Worm (Caenorhabditis elegans) whole organism, midembryonic: Measurements from ENCODE around the gene zzz-1.

Source experiments
- T22C8.4 ChIP-seq: fragments of 200-800 bp; sonication (Bioruptor generic); IDR thresholded peaks from 2 replicates; pipeline ENCODE4 v1.3.6; 2022; ENCODE audit warnings: missing genetic modification characterization, missing compliant biosample characterization
- cog-1 ChIP-seq: sonication (generic microtip); optimal IDR thresholded peaks from 2 replicates; lab custom pipeline; 2016; ENCODE audit warnings: missing genetic modification characterization, missing compliant biosample characterization
- flt-1 ChIP-seq: fragments of 200-800 bp; sonication (Bioruptor generic); IDR thresholded peaks from 2 replicates; pipeline ENCODE4 v1.3.6; 2022; ENCODE audit warnings: missing genetic modification characterization, missing compliant biosample characterization
- klf-2 ChIP-seq: fragments of 200-800 bp; sonication (Bioruptor generic); conservative IDR thresholded peaks from 2 replicates; pipeline ENCODE4 v1.3.6; 2022; ENCODE audit warnings: missing genetic modification reagents, missing genetic modification characterization, missing compliant biosample characterization
- med-1 ChIP-seq: sonication (generic microtip); optimal IDR thresholded peaks from 2 replicates; lab custom pipeline; 2017; ENCODE audit warnings: missing genetic modification characterization, mild to moderate bottlenecking, missing compliant biosample characterization, antibody characterized with exemption, missing genetic modification reagents; ENCODE audit not compliant: insufficient read depth
- ref-1 ChIP-seq: fragments of 200-800 bp; sonication (Bioruptor generic); conservative IDR thresholded peaks from 2 replicates; pipeline ENCODE4 v1.3.6; 2022; ENCODE audit warnings: missing genetic modification reagents, missing genetic modification characterization, missing compliant biosample characterization
- tab-1 ChIP-seq: fragments of 200-800 bp; sonication (Bioruptor generic); IDR thresholded peaks from 2 replicates; pipeline ENCODE4 v1.3.6; 2022; ENCODE audit warnings: missing genetic modification characterization, missing compliant biosample characterization
- ztf-23 ChIP-seq: fragments of 200-800 bp; sonication (Bioruptor generic); IDR thresholded peaks from 2 replicates; pipeline ENCODE4 v1.3.6; 2022; ENCODE audit warnings: missing genetic modification reagents, missing genetic modification characterization, missing compliant biosample characterization
- ztf-29 ChIP-seq: fragments of 200-800 bp; sonication (Bioruptor generic); IDR thresholded peaks from 2 replicates; pipeline ENCODE4 v1.3.6; 2022; ENCODE audit warnings: missing genetic modification reagents, missing genetic modification characterization, missing compliant biosample characterization

zzz-1 gene

ce11 chrV:10883478-10883877 lies 25.5 kb downstream of the zzz-1 start, which contains the start of gene F32D8.2:
Gene F32D8.2, plus strand, starts transcription at chrV:10883778.
- TF ChIP-seq ref-1 (GFP tag; lab: Robert Waterston, UW) (no peak), med-1 (GFP tag; lab: Kevin White, UChicago) (no peak), T22C8.4 (GFP tag; lab: Robert Waterston, UW) (no peak), cog-1 (tag; lab: Kevin White, UChicago) (no peak), ztf-29 (GFP tag; lab: Robert Waterston, UW) (no peak), klf-2 (no peak), flt-1 (GFP tag; lab: Robert Waterston, UW) (no peak), tab-1 (no peak), ztf-23 (GFP tag; lab: Robert Waterston, UW) (no peak)

ce11 chrV:10880138-10880882 lies 28.7 kb downstream of the zzz-1 start, which contains the start of gene F32D8.1:
Gene F32D8.1, plus strand, starts transcription at chrV:10880832.
- TF ChIP-seq cog-1 (tag; lab: Kevin White, UChicago) (no peak), tab-1 (no peak), klf-2 (no peak), med-1 (GFP tag; lab: Kevin White, UChicago) (no peak), flt-1 (GFP tag; lab: Robert Waterston, UW) (no peak), T22C8.4 (GFP tag; lab: Robert Waterston, UW) (no peak), ref-1 (GFP tag; lab: Robert Waterston, UW) (no peak), ztf-29 (GFP tag; lab: Robert Waterston, UW) (no peak), ztf-23 (GFP tag; lab: Robert Waterston, UW) (no peak)

ce11 chrV:10877808-10878600 lies 31.0 kb downstream of the zzz-1 start:
- no peak for TF ChIP-seq med-1 (GFP tag; lab: Kevin White, UChicago)
- no peak for TF ChIP-seq ztf-23 (GFP tag; lab: Robert Waterston, UW)
- no peak for TF ChIP-seq ztf-29 (GFP tag; lab: Robert Waterston, UW)
- no peak for TF ChIP-seq cog-1 (tag; lab: Kevin White, UChicago)
- no peak for TF ChIP-seq ref-1 (GFP tag; lab: Robert Waterston, UW)
- TF ChIP-seq T22C8.4 (GFP tag; lab: Robert Waterston, UW) = no peak
- no peak for TF ChIP-seq klf-2
- TF ChIP-seq flt-1 (GFP tag; lab: Robert Waterston, UW) = no peak
- TF ChIP-seq tab-1 = no peak

- TF ChIP-seq med-1 (GFP tag; lab: Kevin White, UChicago) (no peak), ztf-23 (GFP tag; lab: Robert Waterston, UW) (no peak), flt-1 (GFP tag; lab: Robert Waterston, UW) (no peak), ztf-29 (GFP tag; lab: Robert Waterston, UW) (no peak), cog-1 (tag; lab: Kevin White, UChicago) (no peak), tab-1 (no peak), T22C8.4 (GFP tag; lab: Robert Waterston, UW) (no peak)
These were observed 32.5 kb downstream of the zzz-1 start for ce11 chrV:10876512-10876911.

ce11 chrV:10874938-10875599 lies 33.9 kb downstream of the zzz-1 start:
- TF ChIP-seq cog-1 (tag; lab: Kevin White, UChicago) = no peak
- no peak for TF ChIP-seq med-1 (GFP tag; lab: Kevin White, UChicago)
- TF ChIP-seq T22C8.4 (GFP tag; lab: Robert Waterston, UW) = no peak
- no peak for TF ChIP-seq ztf-23 (GFP tag; lab: Robert Waterston, UW)
- no peak for TF ChIP-seq klf-2
- TF ChIP-seq ref-1 (GFP tag; lab: Robert Waterston, UW) = no peak
- TF ChIP-seq flt-1 (GFP tag; lab: Robert Waterston, UW) = no peak
- no peak for TF ChIP-seq tab-1
- no peak for TF ChIP-seq ztf-29 (GFP tag; lab: Robert Waterston, UW)

- TF ChIP-seq med-1 (GFP tag; lab: Kevin White, UChicago) = no peak
- no peak for TF ChIP-seq ztf-23 (GFP tag; lab: Robert Waterston, UW)
- no peak for TF ChIP-seq tab-1
- no peak for TF ChIP-seq T22C8.4 (GFP tag; lab: Robert Waterston, UW)
- TF ChIP-seq ref-1 (GFP tag; lab: Robert Waterston, UW) = no peak
- TF ChIP-seq cog-1 (tag; lab: Kevin White, UChicago) = no peak
- no peak for TF ChIP-seq ztf-29 (GFP tag; lab: Robert Waterston, UW)
- no peak for TF ChIP-seq flt-1 (GFP tag; lab: Robert Waterston, UW)
- TF ChIP-seq klf-2 = no peak
These were observed 35.8 kb downstream of the zzz-1 start for ce11 chrV:10873190-10873589.

- TF ChIP-seq ztf-29 (GFP tag; lab: Robert Waterston, UW) (no peak), T22C8.4 (GFP tag; lab: Robert Waterston, UW) (no peak), cog-1 (tag; lab: Kevin White, UChicago) (no peak), flt-1 (GFP tag; lab: Robert Waterston, UW) (no peak), ztf-23 (GFP tag; lab: Robert Waterston, UW) (no peak), tab-1 (no peak), ref-1 (GFP tag; lab: Robert Waterston, UW) (no peak), med-1 (GFP tag; lab: Kevin White, UChicago) (no peak), klf-2 (no peak)
These were observed 37.5 kb downstream of the zzz-1 start for ce11 chrV:10871457-10871861.

- TF ChIP-seq cog-1 (tag; lab: Kevin White, UChicago) (no peak), ztf-23 (GFP tag; lab: Robert Waterston, UW) (no peak), T22C8.4 (GFP tag; lab: Robert Waterston, UW) (no peak), med-1 (GFP tag; lab: Kevin White, UChicago) (no peak), klf-2 (no peak), tab-1 (no peak), ztf-29 (GFP tag; lab: Robert Waterston, UW) (no peak), ref-1 (GFP tag; lab: Robert Waterston, UW) (no peak), flt-1 (GFP tag; lab: Robert Waterston, UW) (no peak)
These were observed 38.9 kb downstream of the zzz-1 start for ce11 chrV:10870050-10870449.
